Fruit fly (Drosophila melanogaster) whole organism, embryonic: ENCODE data around the gene mRpL10.

Source experiments
- C15 ChIP-seq: fragments of 200-800 bp; sonication (Bioruptor generic); IDR thresholded peaks from 3 replicates; pipeline ENCODE4 v1.3.6; 2022; ENCODE audit warnings: missing biosample characterization, missing genetic modification characterization
- CG10147 ChIP-seq: fragments of 200-800 bp; sonication (Bioruptor generic); optimal IDR thresholded peaks from 2 replicates; lab custom pipeline; 2019; ENCODE audit warnings: missing biosample characterization, mild to moderate bottlenecking, missing genetic modification characterization, moderate library complexity
- CG11560 ChIP-seq: fragments of 200-800 bp; sonication (Bioruptor generic); IDR thresholded peaks from 3 replicates; pipeline ENCODE4 v1.3.6; 2022; ENCODE audit warnings: missing biosample characterization, missing genetic modification characterization
- CG13296 ChIP-seq: fragments of 200-800 bp; sonication (Bioruptor generic); optimal IDR thresholded peaks from 3 replicates; lab custom pipeline; 2018; ENCODE audit warnings: missing biosample characterization, mild to moderate bottlenecking, missing genetic modification characterization
- CG14014 ChIP-seq: fragments of 200-800 bp; sonication (Bioruptor generic); IDR thresholded peaks from 2 replicates; pipeline ENCODE4 v1.3.6; 2022; ENCODE audit warnings: missing biosample characterization, missing genetic modification characterization
- CG15479 ChIP-seq: fragments of 200-800 bp; sonication (Bioruptor generic); optimal IDR thresholded peaks from 3 replicates; lab custom pipeline; 2019; ENCODE audit warnings: missing biosample characterization, mild to moderate bottlenecking, missing genetic modification characterization, moderate library complexity
- CG16815 ChIP-seq: fragments of 200-800 bp; sonication (Bioruptor generic); optimal IDR thresholded peaks from 3 replicates; lab custom pipeline; 2017; ENCODE audit warnings: missing biosample characterization, mild to moderate bottlenecking, missing genetic modification characterization
- CG16863 ChIP-seq: fragments of 200-800 bp; sonication (Bioruptor generic); optimal IDR thresholded peaks from 3 replicates; lab custom pipeline; 2016; ENCODE audit warnings: missing biosample characterization, missing genetic modification characterization
- CG17568 ChIP-seq: fragments of 200-800 bp; sonication (Bioruptor generic); optimal IDR thresholded peaks from 2 replicates; lab custom pipeline; 2018; ENCODE audit warnings: missing biosample characterization, mild to moderate bottlenecking, missing genetic modification characterization, moderate library complexity
- CG18619 ChIP-seq: fragments of 200-800 bp; sonication (Bioruptor generic); optimal IDR thresholded peaks from 3 replicates; lab custom pipeline; 2017; ENCODE audit warnings: missing biosample characterization, mild to moderate bottlenecking, missing genetic modification characterization
- CG2875 ChIP-seq: fragments of 200-800 bp; sonication (Bioruptor generic); optimal IDR thresholded peaks from 2 replicates; lab custom pipeline; 2017; ENCODE audit warnings: missing biosample characterization, mild to moderate bottlenecking, missing genetic modification characterization, missing genetic modification reagents
- CG2889 ChIP-seq: fragments of 200-800 bp; sonication (Bioruptor generic); IDR thresholded peaks from 3 replicates; pipeline ENCODE4 v1.3.6; 2022; ENCODE audit warnings: missing biosample characterization, missing genetic modification characterization
- CG30403 ChIP-seq: fragments of 200-800 bp; sonication (Bioruptor generic); optimal IDR thresholded peaks from 3 replicates; lab custom pipeline; 2016; ENCODE audit warnings: missing biosample characterization, missing genetic modification characterization
- CG34376 ChIP-seq: fragments of 200-800 bp; sonication (Bioruptor generic); optimal IDR thresholded peaks from 2 replicates; lab custom pipeline; 2018; ENCODE audit warnings: missing biosample characterization, mild to moderate bottlenecking, missing genetic modification characterization
- CG4360 ChIP-seq: fragments of 200-800 bp; sonication (Bioruptor generic); IDR thresholded peaks from 2 replicates; pipeline ENCODE4 v1.3.6; 2022; ENCODE audit warnings: missing biosample characterization, missing genetic modification characterization
- CG4820 ChIP-seq: fragments of 200-800 bp; sonication (Bioruptor generic); optimal IDR thresholded peaks from 3 replicates; lab custom pipeline; 2016; ENCODE audit warnings: missing biosample characterization, missing genetic modification characterization
- CG6254 ChIP-seq: fragments of 200-800 bp; sonication (Bioruptor generic); optimal IDR thresholded peaks from 3 replicates; lab custom pipeline; 2017; ENCODE audit warnings: mild to moderate bottlenecking, missing biosample characterization, missing genetic modification reagents, missing genetic modification characterization
- CG6765 ChIP-seq: fragments of 200-800 bp; sonication (Bioruptor generic); optimal IDR thresholded peaks from 3 replicates; lab custom pipeline; 2017; ENCODE audit warnings: missing biosample characterization, mild to moderate bottlenecking, missing genetic modification characterization
- CG6791 ChIP-seq: fragments of 200-800 bp; sonication (Bioruptor generic); IDR thresholded peaks from 3 replicates; pipeline ENCODE4 v1.3.6; 2022; ENCODE audit warnings: missing biosample characterization, missing genetic modification characterization; ENCODE audit not compliant: partially characterized antibody
- CG7556 ChIP-seq: fragments of 200-800 bp; sonication (Bioruptor generic); optimal IDR thresholded peaks from 2 replicates; lab custom pipeline; 2017; ENCODE audit warnings: missing biosample characterization, mild to moderate bottlenecking, missing genetic modification characterization
- CG9817 ChIP-seq: fragments of 200-800 bp; sonication (Bioruptor generic); optimal IDR thresholded peaks from 2 replicates; lab custom pipeline; 2018; ENCODE audit warnings: missing biosample characterization, mild to moderate bottlenecking, missing genetic modification characterization, moderate library complexity
- Drgx ChIP-seq: fragments of 200-800 bp; sonication (Bioruptor generic); IDR thresholded peaks from 2 replicates; pipeline ENCODE4 v1.3.6; 2022; ENCODE audit warnings: missing biosample characterization, missing genetic modification characterization
- E2f2 ChIP-seq: fragments of 200-800 bp; sonication (Bioruptor generic); IDR thresholded peaks from 2 replicates; pipeline ENCODE4 v1.3.6; 2022; ENCODE audit warnings: missing biosample characterization, missing genetic modification characterization
- Ets65A ChIP-seq: fragments of 200-800 bp; sonication (Bioruptor generic); peaks from one replicate; lab custom pipeline; 2016; ENCODE audit warnings: missing biosample characterization, missing genetic modification characterization
- Fer2 ChIP-seq: fragments of 200-800 bp; sonication (Bioruptor generic); optimal IDR thresholded peaks from 2 replicates; lab custom pipeline; 2018; ENCODE audit warnings: missing biosample characterization, mild to moderate bottlenecking, missing genetic modification characterization, moderate library complexity
- Hey ChIP-seq: fragments of 200-800 bp; sonication (Bioruptor generic); optimal IDR thresholded peaks from 3 replicates; lab custom pipeline; 2018; ENCODE audit warnings: missing biosample characterization, mild to moderate bottlenecking, missing genetic modification characterization
- Lpt ChIP-seq: fragments of >200 bp; optimal IDR thresholded peaks from 2 replicates; lab custom pipeline; 2018; ENCODE audit warnings: missing biosample characterization, missing genetic modification characterization
- Med ChIP-seq: fragments of 200-800 bp; sonication (Bioruptor generic); peaks from one replicate; lab custom pipeline; 2016; ENCODE audit warnings: missing biosample characterization, missing genetic modification characterization, mild to moderate bottlenecking, inconsistent platforms, moderate library complexity
- Meics ChIP-seq: fragments of 200-800 bp; sonication (Bioruptor generic); optimal IDR thresholded peaks from 2 replicates; lab custom pipeline; 2017; ENCODE audit warnings: missing biosample characterization, mild to moderate bottlenecking, missing genetic modification characterization
- Neu2 ChIP-seq: fragments of 200-800 bp; sonication (Bioruptor generic); optimal IDR thresholded peaks from 3 replicates; lab custom pipeline; 2016; ENCODE audit warnings: missing biosample characterization, missing genetic modification characterization, borderline replicate concordance
- Nf-YB ChIP-seq: fragments of 200-800 bp; sonication (Bioruptor generic); optimal IDR thresholded peaks from 3 replicates; lab custom pipeline; 2019; ENCODE audit warnings: missing biosample characterization, mild to moderate bottlenecking, missing genetic modification characterization, moderate library complexity
- Ravus ChIP-seq: fragments of 200-800 bp; sonication (Bioruptor generic); IDR thresholded peaks from 2 replicates; pipeline ENCODE4 v1.3.6; 2022; ENCODE audit warnings: missing biosample characterization, missing genetic modification characterization
- az2 ChIP-seq: fragments of 200-800 bp; sonication (Bioruptor generic); optimal IDR thresholded peaks from 3 replicates; lab custom pipeline; 2016; ENCODE audit warnings: missing biosample characterization, missing genetic modification characterization
- bcd ChIP-seq: fragments of 200-800 bp; sonication (Bioruptor generic); optimal IDR thresholded peaks from 2 replicates; lab custom pipeline; 2017; ENCODE audit warnings: missing biosample characterization, mild to moderate bottlenecking, missing genetic modification characterization
- chn ChIP-seq: fragments of 200-800 bp; sonication (Bioruptor generic); optimal IDR thresholded peaks from 2 replicates; lab custom pipeline; 2016; ENCODE audit warnings: missing biosample characterization, missing genetic modification characterization
- dimm ChIP-seq: fragments of 200-800 bp; sonication (Bioruptor generic); IDR thresholded peaks from 2 replicates; pipeline ENCODE4 v1.3.6; 2022; ENCODE audit warnings: missing biosample characterization, missing genetic modification characterization
- disco-r ChIP-seq: fragments of 200-800 bp; sonication (Bioruptor generic); optimal IDR thresholded peaks from 2 replicates; lab custom pipeline; 2016; ENCODE audit warnings: missing biosample characterization, missing genetic modification characterization
- gce ChIP-seq: fragments of 200-800 bp; sonication (Bioruptor generic); IDR thresholded peaks from 3 replicates; pipeline ENCODE4 v1.3.6; 2022; ENCODE audit warnings: missing biosample characterization, missing genetic modification characterization
- gsb ChIP-seq: fragments of 200-800 bp; sonication (Bioruptor generic); IDR thresholded peaks from 2 replicates; pipeline ENCODE4 v1.3.6; 2022; ENCODE audit warnings: missing biosample characterization, missing genetic modification characterization
- h ChIP-seq: fragments of >200 bp; optimal IDR thresholded peaks from 2 replicates; lab custom pipeline; 2017
- knrl ChIP-seq: fragments of 200-800 bp; sonication (Bioruptor generic); IDR thresholded peaks from 3 replicates; pipeline ENCODE4 v1.3.6; 2022; ENCODE audit warnings: missing biosample characterization, missing genetic modification characterization; ENCODE audit not compliant: partially characterized antibody
- mld ChIP-seq: fragments of 200-800 bp; sonication (Bioruptor generic); IDR thresholded peaks from 3 replicates; pipeline ENCODE4 v1.3.6; 2022; ENCODE audit warnings: missing biosample characterization, missing genetic modification characterization; ENCODE audit not compliant: partially characterized antibody
- nau ChIP-seq: fragments of 200-800 bp; sonication (Bioruptor generic); optimal IDR thresholded peaks from 3 replicates; lab custom pipeline; 2017; ENCODE audit warnings: missing biosample characterization, mild to moderate bottlenecking, missing genetic modification characterization, missing genetic modification reagents
- ro ChIP-seq: fragments of 200-800 bp; sonication (Bioruptor generic); IDR thresholded peaks from 2 replicates; pipeline ENCODE4 v1.3.6; 2022; ENCODE audit warnings: missing biosample characterization, missing genetic modification characterization
- sd ChIP-seq: fragments of 200-800 bp; sonication (Bioruptor generic); optimal IDR thresholded peaks from 3 replicates; lab custom pipeline; 2018; ENCODE audit warnings: missing biosample characterization, mild to moderate bottlenecking, missing genetic modification characterization, moderate library complexity
- slp2 ChIP-seq: fragments of 200-800 bp; sonication (Bioruptor generic); optimal IDR thresholded peaks from 2 replicates; lab custom pipeline; 2016; ENCODE audit warnings: missing biosample characterization, missing genetic modification characterization
- sug ChIP-seq: fragments of 200-800 bp; optimal IDR thresholded peaks from 2 replicates; lab custom pipeline; 2019; ENCODE audit warnings: missing biosample characterization, mild to moderate bottlenecking, missing genetic modification characterization, moderate library complexity
- ttk ChIP-seq: fragments of 200-800 bp; sonication (Bioruptor generic); IDR thresholded peaks from 2 replicates; pipeline ENCODE4 v2.1.2; 2022; ENCODE audit warnings: missing biosample characterization, missing genetic modification characterization
- tup ChIP-seq: fragments of 200-800 bp; sonication (Bioruptor generic); optimal IDR thresholded peaks from 2 replicates; lab custom pipeline; 2016; ENCODE audit warnings: missing biosample characterization, mild to moderate bottlenecking, missing genetic modification characterization, moderate library complexity
- unc-4 ChIP-seq: fragments of 200-800 bp; sonication (Bioruptor generic); IDR thresholded peaks from 2 replicates; pipeline ENCODE4 v1.3.6; 2022; ENCODE audit warnings: missing biosample characterization, missing genetic modification characterization; ENCODE audit not compliant: partially characterized antibody
- usp ChIP-seq: fragments of >200 bp; optimal IDR thresholded peaks from 2 replicates; lab custom pipeline; 2017; ENCODE audit warnings: missing biosample characterization, missing genetic modification characterization

Gene mRpL10

dm6 chr2L:247845-248473 lies 44.4 kb downstream of the mRpL10 start (continued):
- TF ChIP-seq dimm (GFP tag; lab: Robert Waterston, UW) (no peak), disco-r (GFP tag; lab: Kevin White, UChicago) (peak; percentile 13), unc-4 (GFP tag; lab: Robert Waterston, UW) (no peak), CG34376 (GFP tag; lab: Kevin White, UChicago) (no peak), ttk (no peak), CG2875 (no peak), CG6765 (GFP tag; lab: Kevin White, UChicago) (peak; percentile 60), gsb (GFP tag; lab: Robert Waterston, UW) (no peak), CG14014 (GFP tag; lab: Robert Waterston, UW) (no peak), CG17568 (no peak), az2 (GFP tag; lab: Kevin White, UChicago) (peak; percentile 23), Ravus (GFP tag; lab: Robert Waterston, UW) (no peak), CG6791 (GFP tag; lab: Robert Waterston, UW) (no peak), bcd (GFP tag; lab: Kevin White, UChicago) (peak; percentile 60), Meics (peak; percentile 84), h (lab: Kevin White, UChicago) (no peak), mld (GFP tag; lab: Robert Waterston, UW) (no peak), gce (GFP tag; lab: Robert Waterston, UW) (no peak), CG16863 (GFP tag; lab: Kevin White, UChicago) (no peak), CG9817 (tag; lab: Kevin White, UChicago) (peak; percentile 38), sug (tag; lab: Kevin White, UChicago) (peak; percentile 55), CG16815 (GFP tag; lab: Kevin White, UChicago) (peak; percentile 46), Hey (tag; lab: Kevin White, UChicago) (no peak), Lpt (no peak), CG30403 (GFP tag; lab: Kevin White, UChicago) (peak; percentile 56), CG10147 (GFP tag; lab: Kevin White, UChicago) (peak; percentile 44), CG2889 (GFP tag; lab: Robert Waterston, UW) (no peak), CG11560 (tag; lab: Robert Waterston, UW) (no peak), CG6254 (GFP tag; lab: Kevin White, UChicago) (peak; percentile 20), CG4360 (GFP tag; lab: Robert Waterston, UW) (no peak; the same call in 1 of the 2 replicates), tup (no peak), Neu2 (GFP tag; lab: Kevin White, UChicago) (no peak), E2f2 (GFP tag; lab: Robert Waterston, UW) (no peak), Med (GFP tag; lab: Kevin White, UChicago) (peak; percentile 66), CG7556 (GFP tag; lab: Kevin White, UChicago) (peak; percentile 77), nau (GFP tag; lab: Kevin White, UChicago) (peak; percentile 31), sd (tag; lab: Kevin White, UChicago) (peak; percentile 61), ro (GFP tag; lab: Robert Waterston, UW) (no peak), Nf-YB (GFP tag; lab: Kevin White, UChicago) (peak; percentile 51), CG18619 (GFP tag; lab: Kevin White, UChicago) (peak; percentile 73), CG4820 (GFP tag; lab: Kevin White, UChicago) (no peak), Fer2 (tag; lab: Kevin White, UChicago) (no peak), slp2 (GFP tag; lab: Kevin White, UChicago) (no peak), knrl (GFP tag; lab: Robert Waterston, UW) (no peak), usp (GFP tag; lab: Kevin White, UChicago) (no peak), Drgx (GFP tag; lab: Robert Waterston, UW) (peak; percentile 73), CG13296 (GFP tag; lab: Kevin White, UChicago) (peak; percentile 58), C15 (GFP tag; lab: Robert Waterston, UW) (no peak), CG15479 (GFP tag; lab: Kevin White, UChicago) (no peak), chn (no peak), Ets65A (peak; percentile 73)
